Worm (Caenorhabditis elegans): ENCODE data around the gene ceh-81.

DNA sequence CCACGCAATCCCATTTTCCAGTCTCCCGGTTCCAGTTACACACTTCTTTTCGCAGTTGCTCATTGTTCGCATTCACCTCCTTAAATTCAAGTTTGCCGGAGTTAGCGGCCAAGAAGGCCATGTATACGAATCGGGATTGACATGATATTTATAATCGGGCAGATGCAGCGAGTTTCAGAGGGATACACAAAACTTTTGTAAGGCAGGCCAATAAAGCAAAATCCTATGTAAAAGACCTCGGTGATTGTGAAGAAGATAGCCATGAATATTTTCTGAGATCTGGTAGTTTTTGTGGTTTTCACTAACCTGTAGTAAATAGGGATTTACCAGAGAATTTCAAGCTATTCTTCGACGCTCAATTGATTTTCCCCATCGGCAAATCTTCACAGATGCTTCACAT is 36.5 kb downstream of the ceh-81 start:
- no peak for TF ChIP-seq him-1 (tag; optimal IDR thresholded peaks at IDR 0.05)
- no peak for TF ChIP-seq dao-5 (tag; optimal IDR thresholded peaks at IDR 0.05)
- TF ChIP-seq W03F9.2 (tag; optimal IDR thresholded peaks at IDR 0.05), result no peak

All from whole organism, L4/young adult.